ENCODE assay signal across 1 fruit fly cellular context in the genomic region with DNA sequence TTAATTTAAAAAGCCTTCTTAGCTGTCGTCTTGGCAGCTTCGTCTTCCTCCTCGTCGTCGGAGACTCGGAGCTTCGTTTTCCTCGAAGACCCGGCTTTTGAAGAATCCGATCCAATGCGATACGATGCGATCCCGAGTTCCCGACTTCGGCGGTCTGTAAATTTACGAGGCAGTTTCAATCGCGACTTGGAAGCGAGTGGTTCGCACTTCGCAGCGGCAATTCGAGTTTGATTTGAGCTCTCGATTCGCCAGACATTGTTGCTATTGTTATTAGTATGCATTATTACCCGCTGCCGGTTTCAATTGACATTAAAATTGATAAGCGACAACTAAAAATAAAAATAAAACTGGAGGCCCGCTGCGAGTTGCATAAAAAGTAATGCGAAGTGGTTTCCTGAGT.
TF ChIP-seq lines count a peak whose summit lies in the region.

TSS of gene CG1146 (plus strand) at position 171 of the 400 bp plus-strand sequence.

TF ChIP-seq in whole organism, prepupa, 60 proteins besides CTCF, POLR2A, EP300 and RAD21 (continued from another document):
- TF ChIP-seq Hr4 (GFP tag; optimal IDR thresholded peaks at IDR 0.05; lab: Kevin White, UChicago) (no peak), Ets21C (GFP tag; optimal IDR thresholded peaks at IDR 0.05; lab: Kevin White, UChicago) (no peak), fd85E (GFP tag; optimal IDR thresholded peaks at IDR 0.05; lab: Kevin White, UChicago) (no peak), Smox (GFP tag; optimal IDR thresholded peaks at IDR 0.05; lab: Kevin White, UChicago) (no peak), Ets96B (tag; optimal IDR thresholded peaks at IDR 0.05; lab: Kevin White, UChicago) (no peak), CG6808 (GFP tag; optimal IDR thresholded peaks at IDR 0.05; lab: Kevin White, UChicago) (peak; percentile 21), CG7368 (GFP tag; optimal IDR thresholded peaks at IDR 0.05; lab: Kevin White, UChicago) (no peak), Eip78C (GFP tag; lab: Kevin White, UChicago) (peak; percentile 65), Blimp-1 (GFP tag; optimal IDR thresholded peaks at IDR 0.05; lab: Kevin White, UChicago) (no peak), CG6792 (GFP tag; optimal IDR thresholded peaks at IDR 0.05; lab: Kevin White, UChicago) (no peak), acj6 (GFP tag; optimal IDR thresholded peaks at IDR 0.05; lab: Kevin White, UChicago) (no peak), eg (GFP tag; IDR thresholded peaks at IDR 0.05; lab: Robert Waterston, UW) (peak; percentile 19; the same call in 1 of the 3 replicates), topi (GFP tag; optimal IDR thresholded peaks at IDR 0.05; lab: Kevin White, UChicago) (no peak), Hr38 (GFP tag; optimal IDR thresholded peaks at IDR 0.05; lab: Kevin White, UChicago) (no peak), Sox15 (GFP tag; optimal IDR thresholded peaks at IDR 0.05; lab: Kevin White, UChicago) (no peak), vri (GFP tag; optimal IDR thresholded peaks at IDR 0.05; lab: Kevin White, UChicago) (peak; percentile 40), CG6854 (GFP tag; optimal IDR thresholded peaks at IDR 0.05; lab: Kevin White, UChicago) (no peak), CG8632 (GFP tag; optimal IDR thresholded peaks at IDR 0.05; lab: Kevin White, UChicago) (no peak), CG9139 (GFP tag; optimal IDR thresholded peaks at IDR 0.05; lab: Kevin White, UChicago) (peak; percentile 19), CG31627 (GFP tag; optimal IDR thresholded peaks at IDR 0.05; lab: Kevin White, UChicago) (no peak), cyc (GFP tag; optimal IDR thresholded peaks at IDR 0.05; lab: Kevin White, UChicago) (no peak), CG6276 (GFP tag; optimal IDR thresholded peaks at IDR 0.05; lab: Kevin White, UChicago) (peak; percentile 39), CG34406 (GFP tag; optimal IDR thresholded peaks at IDR 0.05; lab: Kevin White, UChicago) (no peak), CG3032 (tag; optimal IDR thresholded peaks at IDR 0.05; lab: Kevin White, UChicago) (no peak), CG11902 (GFP tag; optimal IDR thresholded peaks at IDR 0.05; lab: Kevin White, UChicago) (no peak), CG3919 (GFP tag; optimal IDR thresholded peaks at IDR 0.05; lab: Kevin White, UChicago) (peak; percentile 30), CG10669 (GFP tag; optimal IDR thresholded peaks at IDR 0.05; lab: Kevin White, UChicago) (no peak), CG10631 (GFP tag; optimal IDR thresholded peaks at IDR 0.05; lab: Kevin White, UChicago) (no peak), svp (GFP tag; lab: Kevin White, UChicago) (peak; percentile 73), CG6163 (GFP tag; IDR thresholded peaks at IDR 0.05; lab: Robert Waterston, UW) (peak; percentile 60), salr (GFP tag; optimal IDR thresholded peaks at IDR 0.05; lab: Kevin White, UChicago) (no peak), CG11294 (GFP tag; IDR thresholded peaks at IDR 0.05; lab: Robert Waterston, UW) (no peak), CG32006 (GFP tag; optimal IDR thresholded peaks at IDR 0.05; lab: Kevin White, UChicago) (no peak), OdsH (GFP tag; optimal IDR thresholded peaks at IDR 0.05; lab: Kevin White, UChicago) (no peak), spab (GFP tag; optimal IDR thresholded peaks at IDR 0.05; lab: Kevin White, UChicago) (no peak), Lpt (GFP tag; optimal IDR thresholded peaks at IDR 0.05; lab: Kevin White, UChicago) (peak; percentile 5), Met (GFP tag; optimal IDR thresholded peaks at IDR 0.05; lab: Kevin White, UChicago) (no peak), Sox102F (GFP tag; optimal IDR thresholded peaks at IDR 0.05; lab: Kevin White, UChicago) (no peak)
TF ChIP-seq in whole organism, prepupa: peak in this region for 16.
